Worm (Caenorhabditis elegans) whole organism, young adult: ENCODE data around the gene nhr-122.

Experiments used
- B0261.1 ChIP-seq: sonication (generic microtip); optimal IDR thresholded peaks from 2 replicates; lab custom pipeline; 2016; ENCODE audit warnings: mild to moderate bottlenecking, missing genetic modification characterization, moderate library complexity, missing compliant biosample characterization
- C06A6.2 ChIP-seq: fragments of 200-800 bp; sonication (Bioruptor generic); conservative IDR thresholded peaks from 2 replicates; pipeline ENCODE4 v1.3.6; 2022; ENCODE audit warnings: missing genetic modification characterization, missing compliant biosample characterization
- C17E4.6 ChIP-seq: fragments of 200-800 bp; sonication (Bioruptor generic); IDR thresholded peaks from 2 replicates; pipeline ENCODE4 v1.3.6; 2022; ENCODE audit warnings: missing genetic modification reagents, missing genetic modification characterization, missing compliant biosample characterization
- F22D6.2 ChIP-seq: sonication (generic microtip); optimal IDR thresholded peaks from 2 replicates; lab custom pipeline; 2016; ENCODE audit warnings: mild to moderate bottlenecking, missing genetic modification characterization, missing compliant biosample characterization
- F33H1.4 ChIP-seq: fragments of 200-800 bp; sonication (Bioruptor generic); IDR thresholded peaks from 2 replicates; pipeline ENCODE4 v1.3.6; 2022; ENCODE audit warnings: missing genetic modification reagents, missing genetic modification characterization, missing compliant biosample characterization
- F52B5.7 ChIP-seq: sonication (generic microtip); optimal IDR thresholded peaks from 2 replicates; lab custom pipeline; 2016; ENCODE audit warnings: mild to moderate bottlenecking, missing genetic modification characterization, missing compliant biosample characterization
- F55B11.4 ChIP-seq: sonication (generic microtip); optimal IDR thresholded peaks from 2 replicates; lab custom pipeline; 2016; ENCODE audit warnings: missing compliant biosample characterization, missing genetic modification characterization, borderline replicate concordance; ENCODE audit not compliant: insufficient read depth
- F57A8.1 ChIP-seq: fragments of 200-800 bp; sonication (Bioruptor generic); optimal IDR thresholded peaks from 2 replicates; lab custom pipeline; 2018; ENCODE audit warnings: mild to moderate bottlenecking, missing genetic modification characterization, moderate library complexity, missing compliant biosample characterization
- K11D2.4 ChIP-seq: fragments of 200-800 bp; sonication (Bioruptor generic); IDR thresholded peaks from 2 replicates; pipeline ENCODE4 v1.3.6; 2022; ENCODE audit warnings: missing genetic modification reagents, missing genetic modification characterization, missing compliant biosample characterization
- K12H6.12 ChIP-seq: fragments of 200-800 bp; sonication (Bioruptor generic); optimal IDR thresholded peaks from 2 replicates; lab custom pipeline; 2018; ENCODE audit warnings: mild to moderate bottlenecking, missing genetic modification characterization, missing compliant biosample characterization
- T26A5.8 ChIP-seq: sonication (generic microtip); optimal IDR thresholded peaks from 2 replicates; lab custom pipeline; 2016; ENCODE audit warnings: missing genetic modification characterization, missing compliant biosample characterization
- Y79H2A.3 ChIP-seq: fragments of 200-800 bp; sonication (Bioruptor generic); conservative IDR thresholded peaks from 2 replicates; pipeline ENCODE4 v1.3.6; 2022; ENCODE audit warnings: missing genetic modification reagents, missing genetic modification characterization, missing compliant biosample characterization
- aptf-3 ChIP-seq: fragments of 200-800 bp; sonication (Bioruptor generic); IDR thresholded peaks from 2 replicates; pipeline ENCODE4 v1.3.6; 2022; ENCODE audit warnings: missing genetic modification characterization, missing compliant biosample characterization
- atf-7 ChIP-seq: sonication (generic microtip); optimal IDR thresholded peaks from 2 replicates; lab custom pipeline; 2017; ENCODE audit warnings: mild to moderate bottlenecking, missing genetic modification characterization, missing compliant biosample characterization
- attf-3 ChIP-seq: fragments of 200-800 bp; sonication (Bioruptor generic); conservative IDR thresholded peaks from 2 replicates; pipeline ENCODE4 v1.3.6; 2022; ENCODE audit warnings: missing genetic modification reagents, missing genetic modification characterization, missing compliant biosample characterization
- bed-1 ChIP-seq: fragments of 200-800 bp; sonication (Bioruptor generic); IDR thresholded peaks from 2 replicates; pipeline ENCODE4 v1.3.6; 2022; ENCODE audit warnings: missing genetic modification reagents, missing genetic modification characterization, missing compliant biosample characterization
- cebp-2 ChIP-seq: fragments of 200-800 bp; sonication (Bioruptor generic); IDR thresholded peaks from 2 replicates; pipeline ENCODE4 v1.3.6; 2022; ENCODE audit warnings: missing genetic modification characterization, missing compliant biosample characterization
- ceh-58 ChIP-seq: fragments of 200-800 bp; sonication (Bioruptor generic); IDR thresholded peaks from 2 replicates; pipeline ENCODE4 v1.3.6; 2022; ENCODE audit warnings: missing genetic modification characterization, missing compliant biosample characterization
- ceh-91 ChIP-seq: fragments of 200-800 bp; sonication (Bioruptor generic); IDR thresholded peaks from 2 replicates; pipeline ENCODE4 v1.3.6; 2022; ENCODE audit warnings: missing genetic modification reagents, missing genetic modification characterization, missing compliant biosample characterization
- chd-7 ChIP-seq: sonication (generic microtip); optimal IDR thresholded peaks from 2 replicates; lab custom pipeline; 2016; ENCODE audit warnings: mild to moderate bottlenecking, missing genetic modification characterization, moderate library complexity, missing compliant biosample characterization
- die-1 ChIP-seq: sonication (generic microtip); optimal IDR thresholded peaks from 2 replicates; lab custom pipeline; 2016; ENCODE audit warnings: missing genotype, mild to moderate bottlenecking, missing genetic modification characterization, missing compliant biosample characterization
- dpl-1 ChIP-seq: fragments of 150-350 bp; optimal IDR thresholded peaks from 2 replicates; lab custom pipeline; 2014; ENCODE audit warnings: missing biosample characterization, missing genetic modification reagents, missing genetic modification characterization
- egrh-3 ChIP-seq: fragments of 200-800 bp; sonication (Bioruptor generic); IDR thresholded peaks from 2 replicates; pipeline ENCODE4 v1.3.6; 2022; ENCODE audit warnings: missing genetic modification reagents, missing genetic modification characterization, missing compliant biosample characterization
- ekl-4 ChIP-seq: fragments of 200-800 bp; sonication (Bioruptor generic); IDR thresholded peaks from 2 replicates; pipeline ENCODE4 v1.3.6; 2022; ENCODE audit warnings: missing genetic modification reagents, missing genetic modification characterization, missing compliant biosample characterization
- gei-17 ChIP-seq: fragments of 200-800 bp; sonication (Bioruptor generic); optimal IDR thresholded peaks from 2 replicates; lab custom pipeline; 2018; ENCODE audit warnings: mild to moderate bottlenecking, missing genetic modification characterization, missing compliant biosample characterization
- him-1 ChIP-seq: sonication (generic microtip); optimal IDR thresholded peaks from 2 replicates; lab custom pipeline; 2016; ENCODE audit warnings: missing genotype, missing genetic modification reagents, missing genetic modification characterization, missing compliant biosample characterization
- hrde-1 ChIP-seq: sonication (generic microtip); optimal IDR thresholded peaks from 2 replicates; lab custom pipeline; 2016; ENCODE audit warnings: missing genetic modification characterization, mild to moderate bottlenecking, missing compliant biosample characterization, moderate library complexity, missing genotype, missing genetic modification reagents, borderline replicate concordance
- let-526 ChIP-seq: fragments of 200-800 bp; sonication (Bioruptor generic); IDR thresholded peaks from 2 replicates; pipeline ENCODE4 v1.3.6; 2022; ENCODE audit warnings: missing genetic modification reagents, missing genetic modification characterization, missing compliant biosample characterization
- lsy-27 ChIP-seq: sonication (generic microtip); optimal IDR thresholded peaks from 2 replicates; lab custom pipeline; 2017; ENCODE audit warnings: missing genetic modification characterization, mild to moderate bottlenecking, missing compliant biosample characterization, antibody characterized with exemption, missing genotype, borderline replicate concordance; ENCODE audit not compliant: insufficient read depth
- madf-8 ChIP-seq: fragments of 200-800 bp; sonication (Bioruptor generic); conservative IDR thresholded peaks from 2 replicates; pipeline ENCODE4 v1.3.6; 2022; ENCODE audit warnings: missing genetic modification reagents, missing genetic modification characterization, missing compliant biosample characterization
- mes-4 ChIP-seq: sonication (generic microtip); optimal IDR thresholded peaks from 2 replicates; lab custom pipeline; 2016; ENCODE audit warnings: missing genotype, missing genetic modification characterization, missing compliant biosample characterization
- mxl-1 ChIP-seq: sonication (generic microtip); optimal IDR thresholded peaks from 2 replicates; lab custom pipeline; 2016; ENCODE audit warnings: missing genetic modification characterization, missing compliant biosample characterization
- nfyb-1 ChIP-seq: fragments of 200-800 bp; sonication (Bioruptor generic); IDR thresholded peaks from 2 replicates; pipeline ENCODE4 v1.3.6; 2022; ENCODE audit warnings: missing genetic modification reagents, missing genetic modification characterization, missing compliant biosample characterization
- nhr-27 ChIP-seq: fragments of 200-800 bp; sonication (Bioruptor generic); optimal IDR thresholded peaks from 2 replicates; lab custom pipeline; 2018; ENCODE audit warnings: mild to moderate bottlenecking, missing genetic modification characterization, moderate library complexity, missing compliant biosample characterization
- nhr-80 ChIP-seq: sonication (generic microtip); optimal IDR thresholded peaks from 2 replicates; lab custom pipeline; 2016; ENCODE audit warnings: missing genetic modification characterization, missing compliant biosample characterization
- nhr-90 ChIP-seq: sonication (generic microtip); optimal IDR thresholded peaks from 2 replicates; lab custom pipeline; 2016; ENCODE audit warnings: missing genotype, mild to moderate bottlenecking, missing genetic modification characterization, missing compliant biosample characterization
- pbrm-1 ChIP-seq: fragments of 200-800 bp; sonication (Bioruptor generic); IDR thresholded peaks from 2 replicates; pipeline ENCODE4 v1.3.6; 2022; ENCODE audit warnings: missing genetic modification reagents, missing genetic modification characterization, missing compliant biosample characterization
- pha-4 ChIP-seq: fragments of 150-350 bp; sonication (generic microtip); optimal IDR thresholded peaks from 2 replicates; lab custom pipeline; 2014; ENCODE audit warnings: missing biosample characterization, missing genetic modification reagents, missing genetic modification characterization
- rcor-1 ChIP-seq: fragments of 200-800 bp; sonication (Bioruptor generic); IDR thresholded peaks from 2 replicates; pipeline ENCODE4 v1.3.6; 2022; ENCODE audit warnings: missing genetic modification reagents, missing genetic modification characterization, missing compliant biosample characterization
- rpc-1 ChIP-seq, 2 experiments: fragments of 150-350 bp in 1 of 2; sonication (generic microtip) in 1 of 2; optimal IDR thresholded peaks; 2 replicates each; lab custom pipeline; 2014 to 2018; ENCODE audit warnings: missing biosample characterization in 1 of 2, missing genetic modification characterization in 1 of 2, missing genetic modification reagents in 1 of 2, missing genotype in 1 of 2
- sdz-38 ChIP-seq: sonication (generic microtip); optimal IDR thresholded peaks from 2 replicates; lab custom pipeline; 2016; ENCODE audit warnings: missing genotype, missing genetic modification characterization, missing compliant biosample characterization
- sea-2 ChIP-seq: fragments of 200-800 bp; sonication (Bioruptor generic); IDR thresholded peaks from 2 replicates; pipeline ENCODE4 v1.3.6; 2022; ENCODE audit warnings: missing genetic modification characterization, missing compliant biosample characterization
- snpc-3.4 ChIP-seq: sonication (generic microtip); optimal IDR thresholded peaks from 2 replicates; lab custom pipeline; 2017; ENCODE audit warnings: missing genetic modification characterization, mild to moderate bottlenecking, missing compliant biosample characterization, antibody characterized with exemption, moderate library complexity, missing genotype, missing genetic modification reagents
- somi-1 ChIP-seq: fragments of 200-800 bp; sonication (Bioruptor generic); optimal IDR thresholded peaks from 2 replicates; lab custom pipeline; 2018; ENCODE audit warnings: mild to moderate bottlenecking, missing genetic modification characterization, missing compliant biosample characterization
- unc-130 ChIP-seq: sonication (generic microtip); optimal IDR thresholded peaks from 2 replicates; lab custom pipeline; 2016; ENCODE audit warnings: missing genetic modification reagents, missing genetic modification characterization, missing compliant biosample characterization
- unc-62 ChIP-seq: fragments of 150-350 bp; optimal IDR thresholded peaks from 2 replicates; lab custom pipeline; 2014; ENCODE audit warnings: missing biosample characterization, missing genetic modification reagents, missing genetic modification characterization
- xnd-1 ChIP-seq: sonication (generic microtip); optimal IDR thresholded peaks from 2 replicates; lab custom pipeline; 2016; ENCODE audit warnings: missing genotype, missing genetic modification reagents, missing genetic modification characterization, missing compliant biosample characterization
- zim-3 ChIP-seq: sonication (generic microtip); optimal IDR thresholded peaks from 2 replicates; lab custom pipeline; 2017; ENCODE audit warnings: mild to moderate bottlenecking, missing genetic modification characterization, moderate library complexity, missing compliant biosample characterization
- ztf-28 ChIP-seq: fragments of 200-800 bp; sonication (Bioruptor generic); IDR thresholded peaks from 2 replicates; pipeline ENCODE4 v1.3.6; 2022; ENCODE audit warnings: missing genetic modification reagents, missing genetic modification characterization, missing compliant biosample characterization

nhr-122 gene

ce11 chrIV:1595802-1596201 lies 17.9 kb upstream of the nhr-122 start, which contains the start of gene npp-8:
TSS of gene npp-8 (minus strand) at chrIV:1595824.
- TF ChIP-seq F52B5.7 (tag; lab: Kevin White, UChicago) (no peak), madf-8 (GFP tag; lab: Robert Waterston, UW) (peak; percentile 77), K11D2.4 (GFP tag; lab: Robert Waterston, UW) (peak; percentile 69), F55B11.4 (no peak), dpl-1 (GFP tag; lab: Kevin White, UChicago) (peak; percentile 85), unc-130 (peak; percentile 83), F22D6.2 (tag; lab: Kevin White, UChicago) (peak; percentile 31), T26A5.8 (no peak), sea-2 (GFP tag; lab: Robert Waterston, UW) (no peak), rpc-1 (optimal IDR thresholded peaks at IDR 0.05; lab: Kevin White, UChicago) (peak; percentile 42), rpc-1 (tag; optimal IDR thresholded peaks at IDR 0.05; lab: Kevin White, UChicago) (no peak), attf-3 (peak; percentile 79), die-1 (tag; lab: Kevin White, UChicago) (peak; percentile 19), xnd-1 (peak; percentile 74), atf-7 (tag; lab: Kevin White, UChicago) (peak; percentile 33), mes-4 (tag; lab: Kevin White, UChicago) (no peak), C17E4.6 (peak; percentile 78), pha-4 (peak; percentile 62), Y79H2A.3 (GFP tag; lab: Robert Waterston, UW) (no peak), sdz-38 (tag; lab: Kevin White, UChicago) (no peak), egrh-3 (peak; percentile 65), pbrm-1 (GFP tag; lab: Robert Waterston, UW) (peak; percentile 86), ekl-4 (GFP tag; lab: Robert Waterston, UW) (peak; percentile 80), cebp-2 (GFP tag; lab: Robert Waterston, UW) (no peak), let-526 (GFP tag; lab: Robert Waterston, UW) (no peak), him-1 (tag; lab: Kevin White, UChicago) (no peak), mxl-1 (no peak), aptf-3 (GFP tag; lab: Robert Waterston, UW) (0 out of 2 replicates have a peak, but pooled peaks have one; percentile 31), nhr-27 (tag; lab: Kevin White, UChicago) (no peak), snpc-3.4 (tag; lab: Kevin White, UChicago) (peak; percentile 58), nhr-80 (tag; lab: Kevin White, UChicago) (peak; percentile 50), K12H6.12 (tag; lab: Kevin White, UChicago) (peak; percentile 72), nfyb-1 (GFP tag; lab: Robert Waterston, UW) (peak; percentile 81), gei-17 (peak; percentile 34), lsy-27 (tag; lab: Kevin White, UChicago) (no peak), zim-3 (tag; lab: Kevin White, UChicago) (peak; percentile 54), ztf-28 (peak; percentile 67; the same call in 1 of the 2 replicates), F57A8.1 (GFP tag; lab: Kevin White, UChicago) (no peak), ceh-58 (GFP tag; lab: Robert Waterston, UW) (no peak), unc-62 (no peak), rcor-1 (GFP tag; lab: Robert Waterston, UW) (peak; percentile 80), somi-1 (peak; percentile 14), bed-1 (GFP tag; lab: Robert Waterston, UW) (no peak), F33H1.4 (GFP tag; lab: Robert Waterston, UW) (peak; percentile 81), chd-7 (peak; percentile 65), nhr-90 (tag; lab: Kevin White, UChicago) (peak; percentile 24), hrde-1 (tag; lab: Kevin White, UChicago) (peak; percentile 57), C06A6.2 (peak; percentile 92), ceh-91 (GFP tag; lab: Robert Waterston, UW) (peak; percentile 84), B0261.1 (tag; lab: Kevin White, UChicago) (peak; percentile 12)
